Worm (Caenorhabditis elegans): ENCODE data around the gene hmgs-1.

ce11 chrV:5668968-5669367 is 15.4 kb downstream of the hmgs-1 start:
- TF ChIP-seq ztf-11 (tag; optimal IDR thresholded peaks at IDR 0.05), result no peak
- TF ChIP-seq ama-1 (optimal IDR thresholded peaks at IDR 0.05), result no peak
- TF ChIP-seq snu-23 (GFP tag; optimal IDR thresholded peaks at IDR 0.05), result no peak
- TF ChIP-seq aly-2 (tag; optimal IDR thresholded peaks at IDR 0.05), result no peak
- TF ChIP-seq unc-86 (tag; optimal IDR thresholded peaks at IDR 0.05), result no peak
- TF ChIP-seq unc-130 (tag; optimal IDR thresholded peaks at IDR 0.05), result no peak

Data from whole organism, L1 larva.